Worm (Caenorhabditis elegans): Measurements from ENCODE around the gene ugt-21.

ugt-21 gene

DNA sequence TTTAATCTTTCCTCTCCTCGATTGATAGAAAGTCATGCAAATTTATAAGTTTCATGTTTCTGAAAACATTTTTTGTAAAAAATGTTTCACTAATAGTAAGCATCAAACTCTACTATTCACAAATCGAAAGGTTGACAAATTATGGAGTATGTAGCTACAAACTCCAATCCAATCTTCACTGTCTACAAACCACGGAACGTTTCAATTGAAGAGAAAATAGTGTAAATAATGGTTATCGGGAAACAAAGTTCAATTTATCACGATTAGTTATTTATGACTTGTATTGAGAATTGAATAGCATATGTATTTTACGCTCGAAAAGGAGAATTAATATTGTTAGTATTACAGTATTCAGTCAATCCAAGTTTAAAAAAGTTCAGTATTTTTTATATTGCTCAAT is 475 bp upstream of the ugt-21 start:
- TF ChIP-seq nhr-28 (tag; optimal IDR thresholded peaks at IDR 0.05): peak; percentile 94
- no peak for TF ChIP-seq Y5F2A.4 (GFP tag; optimal IDR thresholded peaks at IDR 0.05)

DNA sequence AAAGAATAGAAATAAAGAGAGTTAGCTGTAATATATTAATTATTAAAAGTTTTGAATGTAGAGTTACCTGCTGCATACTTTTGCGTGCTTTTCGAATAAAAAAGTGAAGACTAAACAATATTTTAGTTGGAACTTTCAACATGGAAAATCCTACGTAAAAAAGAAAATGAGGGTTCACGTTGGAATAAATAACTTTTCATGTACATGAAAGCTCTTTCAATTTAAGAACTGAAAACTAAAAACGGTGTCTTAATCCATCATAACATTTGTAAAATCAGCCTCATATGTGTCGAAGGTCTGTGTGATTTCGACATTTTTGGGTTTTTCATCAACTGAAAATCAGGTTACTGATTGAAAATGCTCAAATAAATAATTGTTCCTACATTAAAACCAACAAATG is 6.1 kb downstream of the ugt-21 start, which contains the start of gene ttr-9:
Gene ttr-9 (minus strand): TSS at position 101 of the 400 bp plus-strand sequence.
- TF ChIP-seq spr-3 (GFP tag; optimal IDR thresholded peaks at IDR 0.05): no peak
- TF ChIP-seq hif-1 (tag; optimal IDR thresholded peaks at IDR 0.05): no peak

DNA sequence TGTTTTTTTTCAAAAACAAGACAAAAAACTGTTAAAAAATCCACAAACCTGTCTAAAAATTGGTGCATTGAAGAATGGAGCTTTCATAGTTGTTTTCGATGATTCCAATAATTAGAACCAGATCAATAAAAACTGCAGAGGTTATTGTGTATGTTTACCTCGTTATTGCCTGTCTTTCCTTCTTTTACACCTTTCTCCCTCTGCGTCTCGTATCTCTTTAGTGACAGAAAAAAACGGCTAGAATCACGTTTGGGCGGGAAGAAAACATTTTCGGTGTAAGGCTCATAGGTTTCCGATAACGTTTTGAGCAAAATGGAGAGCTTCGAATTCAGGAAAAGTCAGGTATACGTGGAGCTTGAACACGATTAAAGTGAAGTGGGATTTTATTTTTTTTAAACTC is 8.5 kb downstream of the ugt-21 start, which contains the start of gene ethe-1:
Gene ethe-1 (minus strand): TSS at position 150 of the 400 bp plus-strand sequence.
- TF ChIP-seq zip-2 (tag; optimal IDR thresholded peaks at IDR 0.05): no peak
- no peak for TF ChIP-seq cey-2 (tag; optimal IDR thresholded peaks at IDR 0.05; ENCODE audit: borderline replicate concordance, insufficient read depth)
- TF ChIP-seq vab-7 (GFP tag; IDR thresholded peaks at IDR 0.05): no peak
- TF ChIP-seq F49E8.2 (tag; optimal IDR thresholded peaks at IDR 0.05; ENCODE audit: borderline replicate concordance): no peak
- no peak for TF ChIP-seq hmg-1.1 (GFP tag; IDR thresholded peaks at IDR 0.05)
- no peak for TF ChIP-seq snpc-1.2 (GFP tag; IDR thresholded peaks at IDR 0.05)
- TF ChIP-seq fos-1 (tag; optimal IDR thresholded peaks at IDR 0.05): no peak
- TF ChIP-seq arid-1 (GFP tag; conservative IDR thresholded peaks at IDR 0.05): no peak
- no peak for TF ChIP-seq mdt-29 (GFP tag; IDR thresholded peaks at IDR 0.05)
- TF ChIP-seq lir-3 (tag; optimal IDR thresholded peaks at IDR 0.05): no peak
- TF ChIP-seq lin-1 (GFP tag; IDR thresholded peaks at IDR 0.05): no peak
- TF ChIP-seq duxl-1 (tag; optimal IDR thresholded peaks at IDR 0.05; ENCODE audit: poor library complexity): no peak
- TF ChIP-seq dve-1 (tag; optimal IDR thresholded peaks at IDR 0.05; ENCODE audit: insufficient read depth): peak; percentile 28
- TF ChIP-seq nhr-28 (tag; optimal IDR thresholded peaks at IDR 0.05): peak; percentile 17
- TF ChIP-seq rbr-2 (tag; optimal IDR thresholded peaks at IDR 0.05): no peak
- TF ChIP-seq ceh-28 (tag; optimal IDR thresholded peaks at IDR 0.05): no peak
- TF ChIP-seq mes-2 (tag; optimal IDR thresholded peaks at IDR 0.05; ENCODE audit: poor library complexity, severe bottlenecking): no peak
- no peak for TF ChIP-seq egl-27 (tag; optimal IDR thresholded peaks at IDR 0.05)
- no peak for TF ChIP-seq nhr-102 (tag; optimal IDR thresholded peaks at IDR 0.05)
- peak; percentile 26 for TF ChIP-seq nhr-6 (tag; optimal IDR thresholded peaks at IDR 0.05)
- no peak for TF ChIP-seq jun-1 (tag; optimal IDR thresholded peaks at IDR 0.05)
- no peak for TF ChIP-seq egl-43 (GFP tag; IDR thresholded peaks at IDR 0.05)
- TF ChIP-seq zip-11 (GFP tag; IDR thresholded peaks at IDR 0.05): no peak
- no peak for TF ChIP-seq ceh-20 (GFP tag; IDR thresholded peaks at IDR 0.05)
- no peak for TF ChIP-seq zfp-3 (GFP tag; conservative IDR thresholded peaks at IDR 0.05)
- no peak for TF ChIP-seq lin-13 (GFP tag; optimal IDR thresholded peaks at IDR 0.05)
- no peak for TF ChIP-seq nhr-77 (tag; optimal IDR thresholded peaks at IDR 0.05)
- no peak for TF ChIP-seq daf-16 (GFP tag; optimal IDR thresholded peaks at IDR 0.05)
- TF ChIP-seq daf-16 (tag; optimal IDR thresholded peaks at IDR 0.05): peak; percentile 84
- TF ChIP-seq ceh-62 (tag; optimal IDR thresholded peaks at IDR 0.05): no peak
- no peak for TF ChIP-seq dmd-6 (GFP tag; IDR thresholded peaks at IDR 0.05)
- no peak for TF ChIP-seq hlh-11 (tag; optimal IDR thresholded peaks at IDR 0.05)
- TF ChIP-seq hif-1 (tag; optimal IDR thresholded peaks at IDR 0.05): peak; percentile 82 to 92
- no peak for TF ChIP-seq nhr-41 (GFP tag; IDR thresholded peaks at IDR 0.05)
- no peak for TF ChIP-seq R02D3.7 (tag; optimal IDR thresholded peaks at IDR 0.05)
- no peak for TF ChIP-seq F10B5.3 (tag; optimal IDR thresholded peaks at IDR 0.05)
- TF ChIP-seq pqm-1 (tag; optimal IDR thresholded peaks at IDR 0.05): no peak
- no peak for TF ChIP-seq nhr-48 (tag; optimal IDR thresholded peaks at IDR 0.05)
- TF ChIP-seq dmd-9 (GFP tag; IDR thresholded peaks at IDR 0.05): no peak
- TF ChIP-seq Y105C5A.15 (GFP tag; IDR thresholded peaks at IDR 0.05): no peak
- no peak for TF ChIP-seq nhr-111 (GFP tag; optimal IDR thresholded peaks at IDR 0.05)
- peak; percentile 85 for TF ChIP-seq aha-1 (tag)
- TF ChIP-seq F37D6.2 (tag; optimal IDR thresholded peaks at IDR 0.05): no peak
- no peak for TF ChIP-seq unc-39 (tag; optimal IDR thresholded peaks at IDR 0.05)
- no peak for TF ChIP-seq mep-1 (tag; optimal IDR thresholded peaks at IDR 0.05)
- no peak for TF ChIP-seq ztf-7 (tag; optimal IDR thresholded peaks at IDR 0.05)
